Worm (Caenorhabditis elegans) whole organism, L3 larva: Measurements from ENCODE around the gene ints-13.

Experiments used
- R02D3.7 ChIP-seq: fragments of 150-350 bp; optimal IDR thresholded peaks from 2 replicates; lab custom pipeline; 2014; ENCODE audit warnings: missing biosample characterization, missing genetic modification characterization
- aly-2 ChIP-seq: fragments of 150-350 bp; optimal IDR thresholded peaks from 2 replicates; lab custom pipeline; 2014; ENCODE audit warnings: missing biosample characterization, missing genetic modification characterization
- ama-1 ChIP-seq: fragments of 150-350 bp; optimal IDR thresholded peaks from 2 replicates; lab custom pipeline; 2018
- ceh-16 ChIP-seq: sonication (generic microtip); optimal IDR thresholded peaks from 2 replicates; lab custom pipeline; 2017; ENCODE audit warnings: missing biosample characterization, missing genetic modification characterization
- ceh-28 ChIP-seq: fragments of 150-350 bp; optimal IDR thresholded peaks from 2 replicates; lab custom pipeline; 2014; ENCODE audit warnings: missing biosample characterization, missing genetic modification reagents, missing genetic modification characterization
- egl-5 ChIP-seq: fragments of 150-350 bp; optimal IDR thresholded peaks from 2 replicates; lab custom pipeline; 2017; ENCODE audit warnings: missing biosample characterization, missing genetic modification reagents, missing genetic modification characterization, inconsistent platforms
- elt-1 ChIP-seq: fragments of 150-350 bp; optimal IDR thresholded peaks from 2 replicates; lab custom pipeline; 2014; ENCODE audit warnings: missing biosample characterization, missing genetic modification characterization
- elt-2 ChIP-seq: sonication (generic microtip); optimal IDR thresholded peaks from 2 replicates; lab custom pipeline; 2016; ENCODE audit warnings: missing genetic modification reagents, mild to moderate bottlenecking, missing genetic modification characterization, missing compliant biosample characterization
- elt-3 ChIP-seq, 3 experiments: fragments of 150-350 bp in 1 of 3; sonication (generic microtip) in 2 of 3; optimal IDR thresholded peaks; 2 replicates in 2 of 3; 4 replicates in 1 of 3; lab custom pipeline; 2014 to 2017; ENCODE audit warnings: missing biosample characterization in 3 of 3, missing genetic modification characterization in 3 of 3
- eor-1 ChIP-seq, 2 experiments: fragments of 150-350 bp; optimal IDR thresholded peaks; 2 replicates each; lab custom pipeline; 2014 to 2018; ENCODE audit warnings: missing biosample characterization in 2 of 2, missing genetic modification characterization in 2 of 2
- fkh-10 ChIP-seq: sonication (generic microtip); optimal IDR thresholded peaks from 2 replicates; lab custom pipeline; 2017; ENCODE audit warnings: missing biosample characterization, missing genetic modification reagents, missing genetic modification characterization
- fkh-2 ChIP-seq: fragments of 150-350 bp; optimal IDR thresholded peaks from 2 replicates; lab custom pipeline; 2014; ENCODE audit warnings: missing biosample characterization, missing genetic modification reagents, missing genetic modification characterization
- fos-1 ChIP-seq: fragments of 150-350 bp; optimal IDR thresholded peaks from 2 replicates; lab custom pipeline; 2014; ENCODE audit warnings: missing biosample characterization, missing genetic modification characterization
- hmg-11 ChIP-seq: sonication (generic microtip); optimal IDR thresholded peaks from 2 replicates; lab custom pipeline; 2016; ENCODE audit warnings: missing genetic modification characterization, missing compliant biosample characterization
- jun-1 ChIP-seq: fragments of 150-350 bp; optimal IDR thresholded peaks from 2 replicates; lab custom pipeline; 2014; ENCODE audit warnings: missing biosample characterization, missing genetic modification reagents, missing genetic modification characterization
- lin-15B ChIP-seq: fragments of 150-350 bp; optimal IDR thresholded peaks from 2 replicates; lab custom pipeline; 2014; ENCODE audit warnings: missing biosample characterization, missing genetic modification characterization
- lin-39 ChIP-seq: fragments of 150-350 bp; optimal IDR thresholded peaks from 2 replicates; lab custom pipeline; 2018; ENCODE audit warnings: missing biosample characterization, missing genetic modification reagents, missing genetic modification characterization
- lsy-12 ChIP-seq: sonication (generic microtip); optimal IDR thresholded peaks from 2 replicates; lab custom pipeline; 2016; ENCODE audit warnings: mild to moderate bottlenecking, missing genetic modification characterization, missing compliant biosample characterization
- mml-1 ChIP-seq: fragments of 150-350 bp; sonication (generic microtip); optimal IDR thresholded peaks from 3 replicates; lab custom pipeline; 2014; ENCODE audit warnings: missing biosample characterization, missing genetic modification characterization
- nfya-1 ChIP-seq: sonication (generic microtip); optimal IDR thresholded peaks from 2 replicates; lab custom pipeline; 2017; ENCODE audit warnings: missing genetic modification characterization, mild to moderate bottlenecking, missing compliant biosample characterization, antibody characterized with exemption, moderate library complexity; ENCODE audit not compliant: insufficient read depth
- nhr-11 ChIP-seq: fragments of 150-350 bp; optimal IDR thresholded peaks from 2 replicates; lab custom pipeline; 2014; ENCODE audit warnings: missing biosample characterization, missing genetic modification characterization
- nhr-23 ChIP-seq: fragments of 150-350 bp; optimal IDR thresholded peaks from 2 replicates; lab custom pipeline; 2014; ENCODE audit warnings: missing biosample characterization, missing genetic modification reagents, missing genetic modification characterization
- nhr-25 ChIP-seq: sonication (generic microtip); optimal IDR thresholded peaks from 2 replicates; lab custom pipeline; 2017; ENCODE audit warnings: missing biosample characterization, missing genetic modification characterization
- nhr-28 ChIP-seq: fragments of 150-350 bp; optimal IDR thresholded peaks from 2 replicates; lab custom pipeline; 2014; ENCODE audit warnings: missing biosample characterization, missing genetic modification characterization
- nhr-67 ChIP-seq: fragments of 150-350 bp; optimal IDR thresholded peaks from 2 replicates; lab custom pipeline; 2014; ENCODE audit warnings: missing biosample characterization, missing genetic modification characterization
- nhr-76 ChIP-seq: fragments of 150-350 bp; sonication (generic microtip); optimal IDR thresholded peaks from 5 replicates; lab custom pipeline; 2014; ENCODE audit warnings: missing biosample characterization, missing genetic modification characterization
- nhr-77 ChIP-seq: fragments of 150-350 bp; optimal IDR thresholded peaks from 2 replicates; lab custom pipeline; 2014; ENCODE audit warnings: missing biosample characterization, missing genetic modification characterization
- pha-4 ChIP-seq: fragments of 150-350 bp; optimal IDR thresholded peaks from 2 replicates; lab custom pipeline; 2014; ENCODE audit warnings: missing biosample characterization, missing genetic modification reagents, missing genetic modification characterization
- pqm-1 ChIP-seq: fragments of 150-350 bp; optimal IDR thresholded peaks from 2 replicates; lab custom pipeline; 2017; ENCODE audit warnings: missing biosample characterization, missing genetic modification characterization, inconsistent platforms
- sea-2 ChIP-seq: fragments of 150-350 bp; sonication (generic microtip); optimal IDR thresholded peaks from 4 replicates; lab custom pipeline; 2014; ENCODE audit warnings: missing biosample characterization, missing genetic modification reagents, missing genetic modification characterization
- skn-1 ChIP-seq: fragments of 150-350 bp; optimal IDR thresholded peaks from 2 replicates; lab custom pipeline; 2014; ENCODE audit warnings: missing biosample characterization, missing genetic modification characterization
- snpc-4 ChIP-seq: fragments of 150-350 bp; optimal IDR thresholded peaks from 2 replicates; lab custom pipeline; 2014; ENCODE audit warnings: missing biosample characterization, missing genetic modification characterization
- unc-39 ChIP-seq: sonication (generic microtip); optimal IDR thresholded peaks from 4 replicates; lab custom pipeline; 2017; ENCODE audit warnings: missing biosample characterization, missing genetic modification characterization
- unc-62 ChIP-seq: fragments of 150-350 bp; sonication (generic microtip); optimal IDR thresholded peaks from 4 replicates; lab custom pipeline; 2014; ENCODE audit warnings: missing biosample characterization, missing genetic modification reagents, missing genetic modification characterization
- zag-1 ChIP-seq: fragments of 150-350 bp; optimal IDR thresholded peaks from 2 replicates; lab custom pipeline; 2014; ENCODE audit warnings: missing biosample characterization, missing genetic modification characterization
- ztf-4 ChIP-seq: fragments of 150-350 bp; optimal IDR thresholded peaks from 2 replicates; lab custom pipeline; 2014; ENCODE audit warnings: missing biosample characterization, missing genetic modification characterization

ints-13 gene

ce11 chrIV:236138-236537, 1.1 kb downstream of the ints-13 start:
- no peak for TF ChIP-seq fos-1 (tag; lab: Kevin White, UChicago)
- TF ChIP-seq nhr-77 (tag; lab: Kevin White, UChicago): no peak
- TF ChIP-seq eor-1 (tag; optimal IDR thresholded peaks at IDR 0.05; lab: Kevin White, UChicago): no peak

- TF ChIP-seq nhr-77 (tag; lab: Kevin White, UChicago): no peak
- TF ChIP-seq nhr-23 (tag; lab: Kevin White, UChicago): no peak
- TF ChIP-seq zag-1 (tag; lab: Kevin White, UChicago): no peak
- no peak for TF ChIP-seq sea-2
- TF ChIP-seq nhr-28 (tag; lab: Kevin White, UChicago): no peak
- no peak for TF ChIP-seq ztf-4 (tag; lab: Kevin White, UChicago)
- TF ChIP-seq nhr-76 (tag; lab: Kevin White, UChicago): no peak
- TF ChIP-seq R02D3.7: no peak
- TF ChIP-seq fkh-2: no peak
- TF ChIP-seq hmg-11: no peak
- TF ChIP-seq lin-39 (tag; lab: Kevin White, UChicago): no peak
- TF ChIP-seq nfya-1 (tag; lab: Kevin White, UChicago): no peak
- no peak for TF ChIP-seq skn-1
- TF ChIP-seq elt-1: no peak
- no peak for TF ChIP-seq fkh-10 (GFP tag; lab: Kevin White, UChicago)
- TF ChIP-seq nhr-11 (tag; lab: Kevin White, UChicago): no peak
- TF ChIP-seq, all 47 proteins: peak for 0
These were observed 5.6 kb downstream of the ints-13 start, which contains the start of gene gtf-2H1 for ce11 chrIV:231673-232072. gtf-2H1 (minus strand) TSS chrIV:231773.

ce11 chrIV:218252-218651, 19.0 kb downstream of the ints-13 start, which contains the start of gene prdx-6:
prdx-6 (plus strand) TSS chrIV:218552.
- TF ChIP-seq sea-2 (no peak), eor-1 (tag; optimal IDR thresholded peaks at IDR 0.05; lab: Kevin White, UChicago) (no peak), elt-2 (tag; lab: Kevin White, UChicago) (no peak), aly-2 (tag; lab: Kevin White, UChicago) (no peak), lin-15B (tag; lab: Kevin White, UChicago) (no peak), ceh-28 (tag; lab: Kevin White, UChicago) (no peak), unc-62 (GFP tag; lab: Kevin White, UChicago) (no peak)

ce11 chrIV:210591-210990, 26.7 kb downstream of the ints-13 start:
- TF ChIP-seq egl-5 (peak; percentile 23), pha-4 (tag; lab: Kevin White, UChicago) (peak; percentile 55), skn-1 (peak; percentile 15), ceh-16 (tag; lab: Kevin White, UChicago) (no peak), jun-1 (tag; lab: Kevin White, UChicago) (peak; percentile 51), hmg-11 (peak; percentile 76), ceh-28 (tag; lab: Kevin White, UChicago) (peak; percentile 47), nhr-25 (tag; lab: Kevin White, UChicago) (no peak), elt-2 (tag; lab: Kevin White, UChicago) (peak; percentile 86), nfya-1 (tag; lab: Kevin White, UChicago) (peak; percentile 33), pqm-1 (tag; lab: Kevin White, UChicago) (peak; percentile 90), eor-1 (tag; optimal IDR thresholded peaks at IDR 0.05; lab: Kevin White, UChicago) (no peak), R02D3.7 (peak; percentile 2), nhr-23 (tag; lab: Kevin White, UChicago) (peak; percentile 42)

- TF ChIP-seq elt-2 (tag; lab: Kevin White, UChicago) (no peak), pha-4 (tag; lab: Kevin White, UChicago) (no peak), egl-5 (no peak), snpc-4 (no peak), nhr-77 (tag; lab: Kevin White, UChicago) (no peak), lin-15B (tag; lab: Kevin White, UChicago) (no peak), sea-2 (no peak), elt-3 (tag; optimal IDR thresholded peaks at IDR 0.05; lab: Kevin White, UChicago) (no peak), mml-1 (tag; lab: Kevin White, UChicago) (no peak), nhr-28 (tag; lab: Kevin White, UChicago) (no peak), fkh-2 (no peak), zag-1 (tag; lab: Kevin White, UChicago) (no peak), ama-1 (lab: Kevin White, UChicago) (no peak), unc-39 (no peak), nhr-67 (tag; lab: Kevin White, UChicago) (no peak), fos-1 (tag; lab: Kevin White, UChicago) (no peak), skn-1 (no peak), ceh-28 (tag; lab: Kevin White, UChicago) (no peak), lsy-12 (tag; lab: Kevin White, UChicago) (no peak)
These were observed 29.4 kb downstream of the ints-13 start, which contains the start of gene Y38C1AA.1 for ce11 chrIV:207885-208284. Y38C1AA.1 (plus strand) TSS chrIV:208185.
